Worm (Caenorhabditis elegans) whole organism, L3 larva: ENCODE results near the gene F22B5.10.

Source experiments
- ZK546.5 ChIP-seq: sonication (generic microtip); optimal IDR thresholded peaks from 2 replicates; lab custom pipeline; 2017; ENCODE audit warnings: missing biosample characterization, missing genetic modification characterization
- aly-2 ChIP-seq: fragments of 150-350 bp; optimal IDR thresholded peaks from 2 replicates; lab custom pipeline; 2014; ENCODE audit warnings: missing biosample characterization, missing genetic modification characterization
- ama-1 ChIP-seq: fragments of 150-350 bp; optimal IDR thresholded peaks from 2 replicates; lab custom pipeline; 2018
- ceh-16 ChIP-seq: sonication (generic microtip); optimal IDR thresholded peaks from 2 replicates; lab custom pipeline; 2017; ENCODE audit warnings: missing biosample characterization, missing genetic modification characterization
- ceh-28 ChIP-seq: fragments of 150-350 bp; optimal IDR thresholded peaks from 2 replicates; lab custom pipeline; 2014; ENCODE audit warnings: missing biosample characterization, missing genetic modification reagents, missing genetic modification characterization
- ceh-82 ChIP-seq: fragments of 150-350 bp; optimal IDR thresholded peaks from 2 replicates; lab custom pipeline; 2014; ENCODE audit warnings: missing biosample characterization, missing genetic modification characterization
- ceh-9 ChIP-seq: sonication (generic microtip); optimal IDR thresholded peaks from 2 replicates; lab custom pipeline; 2018; ENCODE audit warnings: missing biosample characterization, missing genetic modification characterization
- daf-12 ChIP-seq: fragments of 150-350 bp; optimal IDR thresholded peaks from 2 replicates; lab custom pipeline; 2014; ENCODE audit warnings: missing biosample characterization, missing genetic modification reagents, missing genetic modification characterization
- egl-27 ChIP-seq: sonication (generic microtip); optimal IDR thresholded peaks from 4 replicates; lab custom pipeline; 2017; ENCODE audit warnings: missing biosample characterization, missing genetic modification reagents, missing genetic modification characterization
- egl-5 ChIP-seq: fragments of 150-350 bp; optimal IDR thresholded peaks from 2 replicates; lab custom pipeline; 2017; ENCODE audit warnings: missing biosample characterization, missing genetic modification reagents, missing genetic modification characterization, inconsistent platforms
- elt-2 ChIP-seq: sonication (generic microtip); optimal IDR thresholded peaks from 2 replicates; lab custom pipeline; 2016; ENCODE audit warnings: missing genetic modification reagents, mild to moderate bottlenecking, missing genetic modification characterization, missing compliant biosample characterization
- eor-1 ChIP-seq, 2 experiments: fragments of 150-350 bp; optimal IDR thresholded peaks; 2 replicates each; lab custom pipeline; 2014 to 2018; ENCODE audit warnings: missing biosample characterization in 2 of 2, missing genetic modification characterization in 2 of 2
- fkh-10 ChIP-seq: sonication (generic microtip); optimal IDR thresholded peaks from 2 replicates; lab custom pipeline; 2017; ENCODE audit warnings: missing biosample characterization, missing genetic modification reagents, missing genetic modification characterization
- fos-1 ChIP-seq: fragments of 150-350 bp; optimal IDR thresholded peaks from 2 replicates; lab custom pipeline; 2014; ENCODE audit warnings: missing biosample characterization, missing genetic modification characterization
- hmg-11 ChIP-seq: sonication (generic microtip); optimal IDR thresholded peaks from 2 replicates; lab custom pipeline; 2016; ENCODE audit warnings: missing genetic modification characterization, missing compliant biosample characterization
- jun-1 ChIP-seq: fragments of 150-350 bp; optimal IDR thresholded peaks from 2 replicates; lab custom pipeline; 2014; ENCODE audit warnings: missing biosample characterization, missing genetic modification reagents, missing genetic modification characterization
- lin-39 ChIP-seq: fragments of 150-350 bp; optimal IDR thresholded peaks from 2 replicates; lab custom pipeline; 2018; ENCODE audit warnings: missing biosample characterization, missing genetic modification reagents, missing genetic modification characterization
- mdl-1 ChIP-seq: fragments of 150-350 bp; optimal IDR thresholded peaks from 2 replicates; lab custom pipeline; 2014; ENCODE audit warnings: missing biosample characterization, missing genetic modification characterization
- mml-1 ChIP-seq: fragments of 150-350 bp; sonication (generic microtip); optimal IDR thresholded peaks from 3 replicates; lab custom pipeline; 2014; ENCODE audit warnings: missing biosample characterization, missing genetic modification characterization
- nfya-1 ChIP-seq: sonication (generic microtip); optimal IDR thresholded peaks from 2 replicates; lab custom pipeline; 2017; ENCODE audit warnings: missing genetic modification characterization, mild to moderate bottlenecking, missing compliant biosample characterization, antibody characterized with exemption, moderate library complexity; ENCODE audit not compliant: insufficient read depth
- nhr-11 ChIP-seq: fragments of 150-350 bp; optimal IDR thresholded peaks from 2 replicates; lab custom pipeline; 2014; ENCODE audit warnings: missing biosample characterization, missing genetic modification characterization
- nhr-12 ChIP-seq: fragments of 150-350 bp; optimal IDR thresholded peaks from 2 replicates; lab custom pipeline; 2014; ENCODE audit warnings: missing biosample characterization, missing genetic modification characterization
- nhr-23 ChIP-seq: fragments of 150-350 bp; optimal IDR thresholded peaks from 2 replicates; lab custom pipeline; 2014; ENCODE audit warnings: missing biosample characterization, missing genetic modification reagents, missing genetic modification characterization
- nhr-237 ChIP-seq: fragments of 150-350 bp; optimal IDR thresholded peaks from 2 replicates; lab custom pipeline; 2014; ENCODE audit warnings: missing biosample characterization, missing genetic modification characterization
- nhr-25 ChIP-seq: sonication (generic microtip); optimal IDR thresholded peaks from 2 replicates; lab custom pipeline; 2017; ENCODE audit warnings: missing biosample characterization, missing genetic modification characterization
- nhr-28 ChIP-seq: fragments of 150-350 bp; optimal IDR thresholded peaks from 2 replicates; lab custom pipeline; 2014; ENCODE audit warnings: missing biosample characterization, missing genetic modification characterization
- nhr-43 ChIP-seq: sonication (generic microtip); optimal IDR thresholded peaks from 2 replicates; lab custom pipeline; 2016; ENCODE audit warnings: mild to moderate bottlenecking, missing genetic modification characterization, missing compliant biosample characterization; ENCODE audit not compliant: poor library complexity, severe bottlenecking
- nhr-77 ChIP-seq: fragments of 150-350 bp; optimal IDR thresholded peaks from 2 replicates; lab custom pipeline; 2014; ENCODE audit warnings: missing biosample characterization, missing genetic modification characterization
- pqm-1 ChIP-seq: fragments of 150-350 bp; optimal IDR thresholded peaks from 2 replicates; lab custom pipeline; 2017; ENCODE audit warnings: missing biosample characterization, missing genetic modification characterization, inconsistent platforms
- sea-2 ChIP-seq: fragments of 150-350 bp; sonication (generic microtip); optimal IDR thresholded peaks from 4 replicates; lab custom pipeline; 2014; ENCODE audit warnings: missing biosample characterization, missing genetic modification reagents, missing genetic modification characterization
- skn-1 ChIP-seq: fragments of 150-350 bp; optimal IDR thresholded peaks from 2 replicates; lab custom pipeline; 2014; ENCODE audit warnings: missing biosample characterization, missing genetic modification characterization
- snpc-4 ChIP-seq: fragments of 150-350 bp; optimal IDR thresholded peaks from 2 replicates; lab custom pipeline; 2014; ENCODE audit warnings: missing biosample characterization, missing genetic modification characterization
- tbx-2 ChIP-seq: sonication (generic microtip); optimal IDR thresholded peaks from 2 replicates; lab custom pipeline; 2016; ENCODE audit warnings: mild to moderate bottlenecking, missing genetic modification characterization, missing compliant biosample characterization
- unc-39 ChIP-seq: sonication (generic microtip); optimal IDR thresholded peaks from 4 replicates; lab custom pipeline; 2017; ENCODE audit warnings: missing biosample characterization, missing genetic modification characterization
- unc-62 ChIP-seq: fragments of 150-350 bp; sonication (generic microtip); optimal IDR thresholded peaks from 4 replicates; lab custom pipeline; 2014; ENCODE audit warnings: missing biosample characterization, missing genetic modification reagents, missing genetic modification characterization
- ztf-4 ChIP-seq: fragments of 150-350 bp; optimal IDR thresholded peaks from 2 replicates; lab custom pipeline; 2014; ENCODE audit warnings: missing biosample characterization, missing genetic modification characterization

The F22B5.10 gene

ce11 chrII:8431954-8432353 is 35.0 kb upstream of the F22B5.10 start, which contains the start of gene acp-2:
TSS of gene acp-2 (minus strand) at chrII:8432054.
- no peak for TF ChIP-seq nhr-43
- no peak for TF ChIP-seq pqm-1 (tag; lab: Kevin White, UChicago)
- TF ChIP-seq ama-1 (lab: Kevin White, UChicago): no peak
- TF ChIP-seq unc-62 (GFP tag; lab: Kevin White, UChicago): no peak
- no peak for TF ChIP-seq elt-2 (tag; lab: Kevin White, UChicago)
- no peak for TF ChIP-seq fos-1 (tag; lab: Kevin White, UChicago)
- TF ChIP-seq lin-39 (tag; lab: Kevin White, UChicago): no peak
- no peak for TF ChIP-seq egl-27 (tag; lab: Kevin White, UChicago)
- TF ChIP-seq unc-39 (tag; lab: Kevin White, UChicago): no peak
- TF ChIP-seq nfya-1 (tag; lab: Kevin White, UChicago): no peak
- TF ChIP-seq sea-2 (GFP tag; lab: Kevin White, UChicago): no peak
- no peak for TF ChIP-seq mml-1 (tag; lab: Kevin White, UChicago)

DNA sequence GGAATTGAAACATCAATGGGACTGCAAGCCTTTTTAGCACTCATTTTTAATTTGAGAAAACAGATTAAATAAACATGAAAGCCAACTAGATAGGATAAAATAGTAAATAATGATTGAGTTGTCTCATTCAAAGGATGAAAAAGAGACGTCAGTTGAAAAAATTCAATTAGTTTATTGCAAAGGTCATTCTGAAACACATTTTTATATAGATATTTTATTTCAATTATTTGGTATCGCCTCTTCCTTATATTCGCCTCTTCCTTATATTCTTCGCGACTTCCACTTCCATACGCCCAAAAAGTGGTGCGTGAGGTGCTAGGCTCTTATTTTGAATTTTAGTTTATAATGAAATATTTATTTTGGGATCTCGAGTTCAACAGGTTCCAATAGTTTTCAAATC is 32.0 kb upstream of the F22B5.10 start, which contains the start of gene acp-4:
TSS of gene acp-4 (minus strand) at position 101 of the 400 bp plus-strand sequence.
- TF ChIP-seq nhr-23: no peak
- no peak for TF ChIP-seq fos-1 (tag; lab: Kevin White, UChicago)
- no peak for TF ChIP-seq nhr-12
- no peak for TF ChIP-seq elt-2 (tag; lab: Kevin White, UChicago)
- no peak for TF ChIP-seq egl-5 (tag; lab: Kevin White, UChicago)
- TF ChIP-seq egl-27 (tag; lab: Kevin White, UChicago): no peak
- TF ChIP-seq fkh-10 (GFP tag; lab: Kevin White, UChicago): no peak
- TF ChIP-seq ZK546.5 (tag; lab: Kevin White, UChicago): no peak
- TF ChIP-seq unc-39 (tag; lab: Kevin White, UChicago): no peak
- no peak for TF ChIP-seq eor-1 (tag; optimal IDR thresholded peaks at IDR 0.05; lab: Kevin White, UChicago)
- TF ChIP-seq nhr-28: no peak
- no peak for TF ChIP-seq nhr-237 (tag; lab: Kevin White, UChicago)
- TF ChIP-seq ceh-28: no peak
- no peak for TF ChIP-seq nhr-77 (tag; lab: Kevin White, UChicago)
- no peak for TF ChIP-seq mml-1 (tag; lab: Kevin White, UChicago)
- TF ChIP-seq ceh-9 (tag; lab: Kevin White, UChicago): no peak
- TF ChIP-seq hmg-11 (tag; lab: Kevin White, UChicago): no peak
- no peak for TF ChIP-seq mdl-1 (tag; lab: Kevin White, UChicago)
- no peak for TF ChIP-seq tbx-2
- TF ChIP-seq ceh-16 (tag; lab: Kevin White, UChicago): no peak

DNA sequence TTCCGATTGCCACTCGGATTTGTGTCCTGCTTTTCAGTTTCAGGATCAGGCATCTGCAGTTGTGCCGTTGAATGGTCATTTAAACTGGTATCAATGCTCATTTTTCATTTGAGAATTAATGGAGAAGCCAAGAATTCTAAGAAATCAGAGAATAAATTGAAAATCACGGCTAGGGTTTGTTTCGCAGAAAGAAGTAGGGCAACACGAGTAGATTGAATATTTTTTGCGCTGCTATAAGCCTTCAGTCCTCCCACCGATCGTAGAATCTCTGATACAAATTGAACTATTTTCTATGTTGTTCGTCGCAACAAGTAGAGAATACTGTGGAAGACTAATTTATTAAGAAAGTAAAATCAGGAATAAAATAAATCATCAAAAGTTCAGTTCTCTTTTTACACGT is 29.9 kb upstream of the F22B5.10 start, which contains the start of gene acp-3:
TSS of gene acp-3 (minus strand) at position 101 of the 400 bp plus-strand sequence.
- no peak for TF ChIP-seq ztf-4
- TF ChIP-seq pqm-1 (tag; lab: Kevin White, UChicago): no peak
- TF ChIP-seq fkh-10 (GFP tag; lab: Kevin White, UChicago): no peak
- no peak for TF ChIP-seq snpc-4
- TF ChIP-seq nhr-77 (tag; lab: Kevin White, UChicago): no peak
- TF ChIP-seq jun-1 (tag; lab: Kevin White, UChicago): no peak
- TF ChIP-seq ceh-82 (tag; lab: Kevin White, UChicago): no peak
- TF ChIP-seq nhr-23: no peak
- TF ChIP-seq egl-27 (tag; lab: Kevin White, UChicago): no peak
- TF ChIP-seq egl-5 (tag; lab: Kevin White, UChicago): no peak
- no peak for TF ChIP-seq ceh-16 (tag; lab: Kevin White, UChicago)
- no peak for TF ChIP-seq nhr-11 (tag; lab: Kevin White, UChicago)
- TF ChIP-seq nhr-43: no peak
- no peak for TF ChIP-seq skn-1 (tag; lab: Kevin White, UChicago)
- no peak for TF ChIP-seq fos-1 (tag; lab: Kevin White, UChicago)
- TF ChIP-seq daf-12: no peak
- no peak for TF ChIP-seq ceh-28
- TF ChIP-seq aly-2: no peak

DNA sequence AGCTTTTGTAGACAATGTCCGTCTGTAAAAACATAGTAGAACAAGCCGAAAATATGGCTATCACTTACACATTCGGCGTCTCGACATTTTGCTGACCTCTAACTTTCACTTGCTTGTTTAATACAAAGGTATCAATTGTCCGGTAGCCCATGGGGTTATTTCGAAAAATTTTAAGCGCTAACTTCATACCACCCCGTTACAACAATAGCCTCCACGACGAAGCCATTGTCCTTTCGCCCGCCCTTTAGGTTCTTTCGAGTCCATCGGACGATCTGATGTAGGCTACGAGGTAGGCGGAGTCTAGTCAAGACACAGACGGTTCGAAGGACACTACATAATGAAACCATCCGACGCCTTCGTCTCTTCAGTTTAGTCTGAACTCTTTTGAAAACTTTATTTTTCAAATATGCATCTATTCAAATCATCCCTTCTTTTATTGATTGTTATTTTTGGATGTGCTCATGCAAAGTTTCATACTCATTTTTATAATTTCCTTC is 28.1 kb upstream of the F22B5.10 start, which contains the start of gene lips-10:
TSS of gene lips-10 (plus strand) at position 378 of the 497 bp plus-strand sequence.
- TF ChIP-seq nhr-237 (tag; lab: Kevin White, UChicago) (no peak), unc-62 (GFP tag; lab: Kevin White, UChicago) (no peak), jun-1 (tag; lab: Kevin White, UChicago) (no peak), elt-2 (tag; lab: Kevin White, UChicago) (no peak), skn-1 (tag; lab: Kevin White, UChicago) (no peak), nhr-23 (peak; percentile 21), nhr-25 (tag; lab: Kevin White, UChicago) (peak; percentile 80), ceh-16 (tag; lab: Kevin White, UChicago) (no peak), ZK546.5 (tag; lab: Kevin White, UChicago) (no peak)
